Worm (Caenorhabditis elegans) whole organism, L1 larva: ENCODE results near the gene T14B4.3.
A peak's percentile ranks its signal among the peaks of the same experiment; 100 is the strongest.

ENCODE experiments used
- C04F5.9 ChIP-seq: sonication (generic microtip); optimal IDR thresholded peaks from 2 replicates; lab custom pipeline; 2016; ENCODE audit warnings: missing genetic modification characterization, missing compliant biosample characterization
- Y116A8C.19 ChIP-seq: sonication (generic microtip); optimal IDR thresholded peaks from 2 replicates; lab custom pipeline; 2016; ENCODE audit warnings: missing compliant biosample characterization, missing genetic modification characterization, borderline replicate concordance
- aha-1 ChIP-seq: fragments of 150-350 bp; optimal IDR thresholded peaks from 2 replicates; lab custom pipeline; 2014; ENCODE audit warnings: missing biosample characterization, missing genetic modification characterization
- alr-1 ChIP-seq: fragments of 200-800 bp; sonication (Bioruptor generic); optimal IDR thresholded peaks from 2 replicates; lab custom pipeline; 2018; ENCODE audit warnings: borderline replicate concordance, mild to moderate bottlenecking, missing genetic modification characterization, missing compliant biosample characterization
- aly-2 ChIP-seq: fragments of 150-350 bp; optimal IDR thresholded peaks from 2 replicates; lab custom pipeline; 2014; ENCODE audit warnings: missing biosample characterization, missing genetic modification characterization
- ama-1 ChIP-seq: fragments of 150-350 bp; optimal IDR thresholded peaks from 2 replicates; lab custom pipeline; 2014
- blmp-1 ChIP-seq: fragments of 150-350 bp; optimal IDR thresholded peaks from 2 replicates; lab custom pipeline; 2014; ENCODE audit warnings: missing biosample characterization, missing genetic modification characterization
- ceh-63 ChIP-seq: fragments of 200-800 bp; sonication (Bioruptor generic); optimal IDR thresholded peaks from 2 replicates; lab custom pipeline; 2018; ENCODE audit warnings: mild to moderate bottlenecking, missing genetic modification characterization, missing compliant biosample characterization
- ces-1 ChIP-seq: fragments of 150-350 bp; optimal IDR thresholded peaks from 2 replicates; lab custom pipeline; 2014; ENCODE audit warnings: missing biosample characterization, missing genetic modification reagents, missing genetic modification characterization
- dsc-1 ChIP-seq: sonication (generic microtip); optimal IDR thresholded peaks from 2 replicates; lab custom pipeline; 2016; ENCODE audit warnings: mild to moderate bottlenecking, missing genetic modification characterization, missing compliant biosample characterization
- egl-27 ChIP-seq, 2 experiments: fragments of 150-350 bp in 1 of 2; sonication (generic microtip); optimal IDR thresholded peaks; 3 replicates each; lab custom pipeline; 2017 to 2018; ENCODE audit warnings: missing biosample characterization in 2 of 2, missing genetic modification characterization in 2 of 2, missing genetic modification reagents in 2 of 2
- elt-2 ChIP-seq: sonication (generic microtip); optimal IDR thresholded peaks from 2 replicates; lab custom pipeline; 2016; ENCODE audit warnings: missing genetic modification characterization, mild to moderate bottlenecking, inconsistent platforms, missing compliant biosample characterization, missing genetic modification reagents
- elt-3 ChIP-seq, 6 experiments: fragments of 150-350 bp in 1 of 6; sonication (generic microtip); optimal IDR thresholded peaks; 2 replicates each; lab custom pipeline; 2017 to 2018; ENCODE audit warnings: missing biosample characterization in 6 of 6, missing genetic modification characterization in 6 of 6, inconsistent platforms in 1 of 6
- ets-5 ChIP-seq: fragments of 200-800 bp; sonication (Bioruptor generic); IDR thresholded peaks from 2 replicates; pipeline ENCODE4 v1.3.6; 2022; ENCODE audit warnings: missing genetic modification characterization, missing compliant biosample characterization
- fkh-10 ChIP-seq: sonication (generic microtip); optimal IDR thresholded peaks from 2 replicates; lab custom pipeline; 2017; ENCODE audit warnings: missing biosample characterization, missing genetic modification reagents, missing genetic modification characterization
- fos-1 ChIP-seq: fragments of 150-350 bp; optimal IDR thresholded peaks from 2 replicates; lab custom pipeline; 2014; ENCODE audit warnings: missing biosample characterization, missing genetic modification characterization
- grh-1 ChIP-seq: fragments of 200-800 bp; sonication (Bioruptor generic); IDR thresholded peaks from 2 replicates; pipeline ENCODE4 v1.3.6; 2022; ENCODE audit warnings: missing genetic modification reagents, missing genetic modification characterization, missing compliant biosample characterization
- hpl-2 ChIP-seq: fragments of 150-350 bp; optimal IDR thresholded peaks from 2 replicates; lab custom pipeline; 2014; ENCODE audit warnings: missing biosample characterization, missing genetic modification reagents, missing genetic modification characterization
- irx-1 ChIP-seq: sonication (generic microtip); optimal IDR thresholded peaks from 2 replicates; lab custom pipeline; 2016; ENCODE audit warnings: missing genetic modification characterization, missing compliant biosample characterization
- isw-1 ChIP-seq: fragments of 200-800 bp; sonication (Bioruptor generic); IDR thresholded peaks from 2 replicates; pipeline ENCODE4 v1.3.6; 2022; ENCODE audit warnings: missing genetic modification characterization, missing compliant biosample characterization
- jun-1 ChIP-seq: fragments of 150-350 bp; optimal IDR thresholded peaks from 2 replicates; lab custom pipeline; 2014; ENCODE audit warnings: missing biosample characterization, missing genetic modification reagents, missing genetic modification characterization
- lin-13 ChIP-seq: fragments of 150-350 bp; optimal IDR thresholded peaks from 2 replicates; lab custom pipeline; 2014; ENCODE audit warnings: missing biosample characterization, missing genetic modification reagents, missing genetic modification characterization
- lin-14 ChIP-seq: fragments of 200-800 bp; sonication (Bioruptor generic); optimal IDR thresholded peaks from 2 replicates; lab custom pipeline; 2018; ENCODE audit warnings: mild to moderate bottlenecking, missing genetic modification characterization, moderate library complexity, missing compliant biosample characterization
- lin-15B ChIP-seq: fragments of 150-350 bp; sonication (generic microtip); optimal IDR thresholded peaks from 3 replicates; lab custom pipeline; 2014; ENCODE audit warnings: missing biosample characterization, missing genetic modification characterization
- lin-39 ChIP-seq: fragments of 150-350 bp; optimal IDR thresholded peaks from 2 replicates; lab custom pipeline; 2014; ENCODE audit warnings: missing biosample characterization, missing genetic modification reagents, missing genetic modification characterization
- lir-3 ChIP-seq: sonication (generic microtip); optimal IDR thresholded peaks from 2 replicates; lab custom pipeline; 2016; ENCODE audit warnings: mild to moderate bottlenecking, missing genetic modification characterization, moderate library complexity, missing compliant biosample characterization; ENCODE audit not compliant: poor library complexity
- lsy-2 ChIP-seq, 2 experiments: fragments of 150-350 bp; optimal IDR thresholded peaks; 2 replicates each; lab custom pipeline; 2014; ENCODE audit warnings: missing biosample characterization in 2 of 2, missing genetic modification characterization in 2 of 2
- mab-9 ChIP-seq: fragments of 200-800 bp; sonication (Bioruptor generic); IDR thresholded peaks from 2 replicates; pipeline ENCODE4 v1.3.6; 2022; ENCODE audit warnings: missing genetic modification reagents, missing genetic modification characterization, missing compliant biosample characterization
- mep-1 ChIP-seq: fragments of 150-350 bp; optimal IDR thresholded peaks from 2 replicates; lab custom pipeline; 2014; ENCODE audit warnings: missing biosample characterization, missing genetic modification characterization
- nhr-11 ChIP-seq: fragments of 150-350 bp; optimal IDR thresholded peaks from 2 replicates; lab custom pipeline; 2014; ENCODE audit warnings: missing biosample characterization, missing genetic modification characterization
- nhr-19 ChIP-seq: fragments of 200-800 bp; sonication (Bioruptor generic); conservative IDR thresholded peaks from 2 replicates; pipeline ENCODE4 v1.3.6; 2022; ENCODE audit warnings: missing genetic modification characterization, missing compliant biosample characterization
- nhr-20 ChIP-seq: sonication (generic microtip); optimal IDR thresholded peaks from 2 replicates; lab custom pipeline; 2016; ENCODE audit warnings: mild to moderate bottlenecking, missing genetic modification characterization, missing compliant biosample characterization
- nhr-237 ChIP-seq: fragments of 150-350 bp; optimal IDR thresholded peaks from 2 replicates; lab custom pipeline; 2014; ENCODE audit warnings: missing biosample characterization, missing genetic modification characterization
- nhr-71 ChIP-seq: sonication (generic microtip); optimal IDR thresholded peaks from 2 replicates; lab custom pipeline; 2016; ENCODE audit warnings: mild to moderate bottlenecking, missing genetic modification characterization, moderate library complexity, missing compliant biosample characterization
- nhr-76 ChIP-seq: sonication (generic microtip); optimal IDR thresholded peaks from 2 replicates; lab custom pipeline; 2017; ENCODE audit warnings: missing biosample characterization, missing genetic modification characterization
- nhr-85 ChIP-seq: sonication (generic microtip); peaks from one replicate; lab custom pipeline; 2016; ENCODE audit warnings: missing genetic modification characterization, inconsistent platforms, missing compliant biosample characterization
- pqm-1 ChIP-seq: sonication (generic microtip); optimal IDR thresholded peaks from 3 replicates; lab custom pipeline; 2017; ENCODE audit warnings: missing biosample characterization, missing genetic modification characterization
- rnt-1 ChIP-seq: sonication (generic microtip); optimal IDR thresholded peaks from 2 replicates; lab custom pipeline; 2016; ENCODE audit warnings: mild to moderate bottlenecking, missing genetic modification characterization, moderate library complexity, missing compliant biosample characterization
- skn-1 ChIP-seq: fragments of 150-350 bp; optimal IDR thresholded peaks from 2 replicates; lab custom pipeline; 2014; ENCODE audit warnings: missing biosample characterization, missing genetic modification characterization
- snpc-4 ChIP-seq: fragments of 150-350 bp; optimal IDR thresholded peaks from 2 replicates; lab custom pipeline; 2014; ENCODE audit warnings: missing biosample characterization, missing genetic modification characterization
- sox-4 ChIP-seq: sonication (generic microtip); optimal IDR thresholded peaks from 2 replicates; lab custom pipeline; 2016; ENCODE audit warnings: missing genetic modification characterization, missing compliant biosample characterization
- tbx-2 ChIP-seq: sonication (generic microtip); optimal IDR thresholded peaks from 2 replicates; lab custom pipeline; 2016; ENCODE audit warnings: missing genetic modification characterization, missing compliant biosample characterization
- unc-86 ChIP-seq: sonication (generic microtip); optimal IDR thresholded peaks from 2 replicates; lab custom pipeline; 2016; ENCODE audit warnings: missing genetic modification characterization, missing compliant biosample characterization
- unc-98 ChIP-seq: fragments of 200-800 bp; sonication (Bioruptor generic); IDR thresholded peaks from 2 replicates; pipeline ENCODE4 v1.3.6; 2022; ENCODE audit warnings: missing genetic modification characterization, missing compliant biosample characterization
- vab-15 ChIP-seq: sonication (generic microtip); optimal IDR thresholded peaks from 2 replicates; lab custom pipeline; 2017; ENCODE audit warnings: missing genotype, mild to moderate bottlenecking, missing genetic modification characterization, missing compliant biosample characterization
- zip-4 ChIP-seq: fragments of 200-800 bp; sonication (Bioruptor generic); optimal IDR thresholded peaks from 2 replicates; lab custom pipeline; 2018; ENCODE audit warnings: mild to moderate bottlenecking, missing genetic modification characterization, moderate library complexity, missing compliant biosample characterization

The T14B4.3 gene

ce11 chrII:6705593-6706228 lies 29.0 kb upstream of the T14B4.3 start, which contains the start of gene rpy-1 (continued):
- TF ChIP-seq nhr-85 (tag; lab: Kevin White, UChicago) (peak; percentile 7), nhr-237 (tag; lab: Kevin White, UChicago) (no peak), hpl-2 (GFP tag; lab: Kevin White, UChicago) (no peak), pqm-1 (tag; lab: Kevin White, UChicago) (no peak), elt-3 (tag; optimal IDR thresholded peaks at IDR 0.05; lab: Kevin White, UChicago) (no peak), snpc-4 (tag; lab: Kevin White, UChicago) (no peak), lin-14 (peak; percentile 76), ceh-63 (GFP tag; lab: Kevin White, UChicago) (no peak), elt-2 (tag; lab: Kevin White, UChicago) (no peak), aha-1 (tag; lab: Kevin White, UChicago) (no peak), dsc-1 (tag; lab: Kevin White, UChicago) (peak; percentile 58), blmp-1 (tag; lab: Kevin White, UChicago) (peak; percentile 9), unc-98 (GFP tag; lab: Robert Waterston, UW) (no peak), rnt-1 (tag; lab: Kevin White, UChicago) (peak; percentile 60), ama-1 (lab: Kevin White, UChicago) (no peak)

DNA sequence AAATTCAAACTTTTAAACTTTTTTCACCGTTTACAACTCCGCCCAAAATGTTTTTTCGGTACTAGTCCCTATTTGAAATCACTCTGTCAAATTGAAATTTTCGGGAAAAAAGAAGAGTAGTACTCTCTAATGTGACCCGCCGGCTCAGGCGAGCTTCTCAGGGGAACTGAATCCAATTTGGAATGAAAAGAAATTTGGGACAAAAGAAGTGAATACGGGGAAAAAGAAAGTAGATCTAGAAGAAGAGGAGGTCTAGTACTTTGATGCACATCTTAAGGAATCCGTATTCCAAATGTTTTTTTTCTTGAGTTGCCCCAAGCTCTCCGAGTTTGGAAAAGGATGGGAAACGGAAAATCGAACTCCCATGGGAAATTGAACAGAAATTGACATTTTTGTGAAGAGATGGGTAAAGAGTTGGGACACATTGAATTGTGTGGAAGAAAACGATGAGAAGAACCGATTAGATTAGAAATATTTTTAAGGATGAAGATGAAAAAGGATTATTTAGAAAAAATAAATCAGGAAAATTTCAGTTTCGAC lies 28.1 kb upstream of the T14B4.3 start:
- peak; percentile 21 for TF ChIP-seq tbx-2 (tag; lab: Kevin White, UChicago)
- no peak for TF ChIP-seq nhr-71 (tag; lab: Kevin White, UChicago)
- peak; percentile 39 for TF ChIP-seq fkh-10
- no peak for TF ChIP-seq lin-13
- no peak for TF ChIP-seq fos-1 (tag; lab: Kevin White, UChicago)
- TF ChIP-seq lin-14: peak; percentile 64

- TF ChIP-seq lsy-2 (tag; optimal IDR thresholded peaks at IDR 0.05; lab: Kevin White, UChicago): peak in 1 of 2 experiments; percentile 33
- TF ChIP-seq grh-1 (GFP tag; lab: Robert Waterston, UW): no peak
- no peak for TF ChIP-seq egl-27 (tag; optimal IDR thresholded peaks at IDR 0.05; lab: Kevin White, UChicago)
- no peak for TF ChIP-seq mab-9 (GFP tag; lab: Robert Waterston, UW)
- TF ChIP-seq alr-1 (tag; lab: Kevin White, UChicago): no peak
- no peak for TF ChIP-seq mep-1
- TF ChIP-seq nhr-19 (GFP tag; lab: Robert Waterston, UW): peak; percentile 40; the same call in 1 of the 2 replicates
- TF ChIP-seq snpc-4 (tag; lab: Kevin White, UChicago): no peak
- TF ChIP-seq skn-1: no peak
- peak; percentile 85 for TF ChIP-seq lin-39 (tag; lab: Kevin White, UChicago)
- TF ChIP-seq isw-1 (GFP tag; lab: Robert Waterston, UW): no peak
- no peak for TF ChIP-seq elt-3 (tag; optimal IDR thresholded peaks at IDR 0.05; lab: Kevin White, UChicago)
- TF ChIP-seq lir-3 (tag; lab: Kevin White, UChicago): no peak
- no peak for TF ChIP-seq sox-4 (tag; lab: Kevin White, UChicago)
- TF ChIP-seq ets-5 (GFP tag; lab: Robert Waterston, UW): no peak
- TF ChIP-seq dsc-1 (tag; lab: Kevin White, UChicago): peak; percentile 61
- peak; percentile 15 for TF ChIP-seq vab-15
- no peak for TF ChIP-seq Y116A8C.19 (tag; lab: Kevin White, UChicago)
- no peak for TF ChIP-seq zip-4 (GFP tag; lab: Kevin White, UChicago)
- no peak for TF ChIP-seq lin-15B (tag; lab: Kevin White, UChicago)
- TF ChIP-seq aha-1 (tag; lab: Kevin White, UChicago): no peak
- no peak for TF ChIP-seq jun-1 (tag; lab: Kevin White, UChicago)
- TF ChIP-seq hpl-2 (GFP tag; lab: Kevin White, UChicago): no peak
- no peak for TF ChIP-seq nhr-11
- peak; percentile 5 for TF ChIP-seq unc-86 (tag; lab: Kevin White, UChicago)
- no peak for TF ChIP-seq C04F5.9 (tag; lab: Kevin White, UChicago)
- TF ChIP-seq nhr-76 (tag; lab: Kevin White, UChicago): no peak
- TF ChIP-seq lin-13: peak; percentile 3
- no peak for TF ChIP-seq ces-1
- peak; percentile 3 for TF ChIP-seq nhr-20
- no peak for TF ChIP-seq aly-2
- no peak for TF ChIP-seq elt-2 (tag; lab: Kevin White, UChicago)
- peak; percentile 5 for TF ChIP-seq irx-1
Observed at ce11 chrII:6707496-6708260, 27.1 kb upstream of the T14B4.3 start.
